Fruit fly (Drosophila melanogaster) whole organism, embryonic: Measurements from ENCODE around the gene CG42716.

Experiments
- Asciz ChIP-seq: fragments of 200-800 bp; sonication (Bioruptor generic); optimal IDR thresholded peaks from 2 replicates; lab custom pipeline; 2017; ENCODE audit warnings: missing biosample characterization, mild to moderate bottlenecking, missing genetic modification characterization, missing genetic modification reagents
- Blimp-1 ChIP-seq: fragments of 200-800 bp; sonication (Bioruptor generic); optimal IDR thresholded peaks from 3 replicates; lab custom pipeline; 2018; ENCODE audit warnings: missing biosample characterization, missing genetic modification characterization, mild to moderate bottlenecking, moderate library complexity, missing genetic modification reagents
- CG1024 ChIP-seq: fragments of 200-800 bp; sonication (Bioruptor generic); IDR thresholded peaks from 2 replicates; pipeline ENCODE4 v1.3.6; 2022; ENCODE audit warnings: missing biosample characterization, missing genetic modification characterization
- CG10267 ChIP-seq: fragments of 200-800 bp; sonication (Bioruptor generic); optimal IDR thresholded peaks from 2 replicates; lab custom pipeline; 2018; ENCODE audit warnings: missing biosample characterization, mild to moderate bottlenecking, missing genetic modification characterization, moderate library complexity
- CG10274 ChIP-seq: fragments of 200-800 bp; sonication (Bioruptor generic); optimal IDR thresholded peaks from 3 replicates; lab custom pipeline; 2017; ENCODE audit warnings: missing biosample characterization, mild to moderate bottlenecking, missing genetic modification characterization
- CG10979 ChIP-seq: fragments of 200-800 bp; sonication (Bioruptor generic); optimal IDR thresholded peaks from 2 replicates; lab custom pipeline; 2018; ENCODE audit warnings: missing biosample characterization, mild to moderate bottlenecking, missing genetic modification characterization, moderate library complexity
- CG11085 ChIP-seq: fragments of 200-800 bp; sonication (Bioruptor generic); IDR thresholded peaks from 2 replicates; pipeline ENCODE4 v1.3.6; 2022; ENCODE audit warnings: missing biosample characterization, missing genetic modification characterization
- CG11504 ChIP-seq: fragments of 200-800 bp; sonication (Bioruptor generic); optimal IDR thresholded peaks from 3 replicates; lab custom pipeline; 2019; ENCODE audit warnings: missing biosample characterization, mild to moderate bottlenecking, missing genetic modification characterization, moderate library complexity
- CG12391 ChIP-seq: fragments of 200-800 bp; sonication (Bioruptor generic); optimal IDR thresholded peaks from 3 replicates; lab custom pipeline; 2018; ENCODE audit warnings: missing biosample characterization, mild to moderate bottlenecking, missing genetic modification characterization, moderate library complexity
- CG13123 ChIP-seq: fragments of 200-800 bp; sonication (Bioruptor generic); optimal IDR thresholded peaks from 2 replicates; lab custom pipeline; 2016; ENCODE audit warnings: missing biosample characterization, missing genetic modification characterization
- CG14710 ChIP-seq: fragments of 200-800 bp; sonication (Bioruptor generic); optimal IDR thresholded peaks from 3 replicates; lab custom pipeline; 2019; ENCODE audit warnings: missing biosample characterization, mild to moderate bottlenecking, missing genetic modification characterization, moderate library complexity
- CG15269 ChIP-seq: fragments of 200-800 bp; sonication (Bioruptor generic); optimal IDR thresholded peaks from 2 replicates; lab custom pipeline; 2018; ENCODE audit warnings: missing biosample characterization, mild to moderate bottlenecking, missing genetic modification characterization, moderate library complexity
- CG15696 ChIP-seq: fragments of 200-800 bp; sonication (Bioruptor generic); optimal IDR thresholded peaks from 2 replicates; lab custom pipeline; 2019; ENCODE audit warnings: missing biosample characterization, mild to moderate bottlenecking, missing genetic modification characterization, moderate library complexity
- CG17361 ChIP-seq: fragments of 200-800 bp; sonication (Bioruptor generic); IDR thresholded peaks from 3 replicates; pipeline ENCODE4 v1.3.6; 2022; ENCODE audit warnings: missing biosample characterization, missing genetic modification characterization
- CG18262 ChIP-seq: fragments of 200-800 bp; optimal IDR thresholded peaks from 3 replicates; lab custom pipeline; 2019; ENCODE audit warnings: missing biosample characterization, mild to moderate bottlenecking, missing genetic modification characterization, moderate library complexity
- CG2712 ChIP-seq: fragments of 200-800 bp; optimal IDR thresholded peaks from 3 replicates; lab custom pipeline; 2019; ENCODE audit warnings: missing biosample characterization, mild to moderate bottlenecking, missing genetic modification characterization, moderate library complexity
- CG31441 ChIP-seq: fragments of 200-800 bp; sonication (Bioruptor generic); IDR thresholded peaks from 2 replicates; pipeline ENCODE4 v1.3.6; 2022; ENCODE audit warnings: missing biosample characterization, missing genetic modification characterization
- CG4707 ChIP-seq: fragments of 200-800 bp; sonication (Bioruptor generic); optimal IDR thresholded peaks from 2 replicates; lab custom pipeline; 2018; ENCODE audit warnings: missing biosample characterization, mild to moderate bottlenecking, missing genetic modification characterization, moderate library complexity
- CG4820 ChIP-seq: fragments of 200-800 bp; sonication (Bioruptor generic); optimal IDR thresholded peaks from 3 replicates; lab custom pipeline; 2016; ENCODE audit warnings: missing biosample characterization, missing genetic modification characterization
- CG6254 ChIP-seq: fragments of 200-800 bp; sonication (Bioruptor generic); optimal IDR thresholded peaks from 3 replicates; lab custom pipeline; 2017; ENCODE audit warnings: mild to moderate bottlenecking, missing biosample characterization, missing genetic modification reagents, missing genetic modification characterization
- CG6272 ChIP-seq: fragments of 200-800 bp; sonication (Bioruptor generic); IDR thresholded peaks from 2 replicates; pipeline ENCODE4 v1.3.6; 2022; ENCODE audit warnings: missing biosample characterization, missing genetic modification characterization
- CG6689 ChIP-seq: fragments of 200-800 bp; sonication (Bioruptor generic); IDR thresholded peaks from 2 replicates; pipeline ENCODE4 v1.3.6; 2022; ENCODE audit warnings: missing biosample characterization, missing genetic modification characterization
- CG7556 ChIP-seq: fragments of 200-800 bp; sonication (Bioruptor generic); optimal IDR thresholded peaks from 2 replicates; lab custom pipeline; 2017; ENCODE audit warnings: missing biosample characterization, mild to moderate bottlenecking, missing genetic modification characterization
- CG8388 ChIP-seq: fragments of 200-800 bp; sonication (Bioruptor generic); optimal IDR thresholded peaks from 2 replicates; lab custom pipeline; 2019; ENCODE audit warnings: missing biosample characterization, mild to moderate bottlenecking, missing genetic modification characterization, moderate library complexity
- CG9215 ChIP-seq: fragments of 200-800 bp; sonication (Bioruptor generic); IDR thresholded peaks from 2 replicates; pipeline ENCODE4 v1.3.6; 2022; ENCODE audit warnings: missing biosample characterization, missing genetic modification characterization
- CG9727 ChIP-seq: fragments of 200-800 bp; sonication (Bioruptor generic); optimal IDR thresholded peaks from 3 replicates; lab custom pipeline; 2017; ENCODE audit warnings: missing biosample characterization, mild to moderate bottlenecking, missing genetic modification characterization
- CG9876 ChIP-seq: fragments of 200-800 bp; sonication (Bioruptor generic); optimal IDR thresholded peaks from 2 replicates; lab custom pipeline; 2016; ENCODE audit warnings: missing biosample characterization, missing genetic modification characterization
- CoRest ChIP-seq: fragments of 200-800 bp; sonication (Bioruptor generic); optimal IDR thresholded peaks from 3 replicates; lab custom pipeline; 2018; ENCODE audit warnings: missing biosample characterization, mild to moderate bottlenecking, missing genetic modification characterization, moderate library complexity
- D19A ChIP-seq: fragments of 200-800 bp; optimal IDR thresholded peaks from 3 replicates; lab custom pipeline; 2019; ENCODE audit warnings: missing biosample characterization, mild to moderate bottlenecking, missing genetic modification characterization, moderate library complexity
- Fer3 ChIP-seq: fragments of 200-800 bp; sonication (Bioruptor generic); optimal IDR thresholded peaks from 2 replicates; lab custom pipeline; 2018; ENCODE audit warnings: missing biosample characterization, mild to moderate bottlenecking, missing genetic modification characterization, moderate library complexity
- Gug ChIP-seq: fragments of 200-800 bp; sonication (Bioruptor generic); IDR thresholded peaks from 4 replicates; pipeline ENCODE4 v1.3.6; 2022; ENCODE audit warnings: missing biosample characterization, missing genetic modification characterization
- Sox100B ChIP-seq: fragments of 200-800 bp; sonication (Bioruptor generic); optimal IDR thresholded peaks from 3 replicates; lab custom pipeline; 2018; ENCODE audit warnings: missing biosample characterization, mild to moderate bottlenecking, missing genetic modification characterization
- Xrp1 ChIP-seq: fragments of 200-800 bp; sonication (Bioruptor generic); IDR thresholded peaks from 2 replicates; pipeline ENCODE4 v1.3.6; 2022; ENCODE audit warnings: missing biosample characterization, missing genetic modification characterization
- br ChIP-seq: fragments of >200 bp; optimal IDR thresholded peaks from 2 replicates; lab custom pipeline; 2017
- btn ChIP-seq: fragments of 200-800 bp; sonication (Bioruptor generic); optimal IDR thresholded peaks from 2 replicates; lab custom pipeline; 2016; ENCODE audit warnings: missing biosample characterization, missing genetic modification characterization
- cas ChIP-seq: fragments of 200-800 bp; sonication (Bioruptor generic); IDR thresholded peaks from 2 replicates; pipeline ENCODE4 v1.3.6; 2022; ENCODE audit warnings: missing biosample characterization, missing genetic modification characterization
- dmrt11E ChIP-seq: fragments of 200-800 bp; sonication (Bioruptor generic); optimal IDR thresholded peaks from 3 replicates; lab custom pipeline; 2018; ENCODE audit warnings: missing biosample characterization, mild to moderate bottlenecking, missing genetic modification characterization, moderate library complexity
- dmrt99B ChIP-seq: fragments of 200-800 bp; sonication (Bioruptor generic); optimal IDR thresholded peaks from 2 replicates; lab custom pipeline; 2018; ENCODE audit warnings: missing biosample characterization, mild to moderate bottlenecking, missing genetic modification characterization, moderate library complexity
- fd96Cb ChIP-seq: fragments of 200-800 bp; sonication (Bioruptor generic); optimal IDR thresholded peaks from 2 replicates; lab custom pipeline; 2018; ENCODE audit warnings: missing biosample characterization, mild to moderate bottlenecking, missing genetic modification characterization, moderate library complexity
- gem ChIP-seq: fragments of 200-800 bp; sonication (Bioruptor generic); optimal IDR thresholded peaks from 2 replicates; lab custom pipeline; 2019; ENCODE audit warnings: missing biosample characterization, mild to moderate bottlenecking, missing genetic modification characterization, moderate library complexity
- jigr1 ChIP-seq: fragments of 200-800 bp; sonication (Bioruptor generic); IDR thresholded peaks from 3 replicates; pipeline ENCODE4 v1.3.6; 2022; ENCODE audit warnings: missing biosample characterization, missing genetic modification characterization
- jumu ChIP-seq: fragments of 200-800 bp; sonication (Bioruptor generic); optimal IDR thresholded peaks from 3 replicates; lab custom pipeline; 2016; ENCODE audit warnings: missing biosample characterization, missing genetic modification characterization
- lola ChIP-seq, 3 experiments: fragments of >200 bp in 2 of 3; fragments of 200-800 bp in 1 of 3; sonication (Bioruptor generic) in 1 of 3; optimal IDR thresholded peaks; 2 replicates each; lab custom pipeline; 2017 to 2019; ENCODE audit warnings: missing biosample characterization in 3 of 3, missing genetic modification characterization in 3 of 3, mild to moderate bottlenecking in 1 of 3, moderate library complexity in 1 of 3
- phol ChIP-seq: fragments of 200-800 bp; sonication (Bioruptor generic); optimal IDR thresholded peaks from 3 replicates; lab custom pipeline; 2018; ENCODE audit warnings: missing biosample characterization, mild to moderate bottlenecking, missing genetic modification characterization, moderate library complexity
- prd ChIP-seq, 3 experiments: fragments of >200 bp in 2 of 3; fragments of 200-800 bp in 1 of 3; sonication (Bioruptor generic) in 1 of 3; optimal IDR thresholded peaks in 2 of 3; IDR thresholded peaks in 1 of 3; 2 replicates in 2 of 3; 3 replicates in 1 of 3; pipeline versions ENCODE4 v1.3.6 to Lab custom; 2017 to 2022; ENCODE audit warnings: missing biosample characterization in 1 of 3, missing genetic modification characterization in 1 of 3
- row ChIP-seq: fragments of 200-800 bp; sonication (Bioruptor generic); IDR thresholded peaks from 3 replicates; pipeline ENCODE4 v1.3.6; 2022; ENCODE audit warnings: missing biosample characterization, missing genetic modification characterization
- tin ChIP-seq: fragments of 200-800 bp; sonication (Bioruptor generic); optimal IDR thresholded peaks from 3 replicates; lab custom pipeline; 2016; ENCODE audit warnings: missing biosample characterization, missing genetic modification characterization

CG42716 gene

dm6 chr3L:16016911-16017310 lies 16.7 kb upstream of the CG42716 start:
- TF ChIP-seq CG8388 (GFP tag; lab: Kevin White, UChicago) (peak; percentile 1), CG9215 (GFP tag; lab: Robert Waterston, UW) (no peak), jigr1 (GFP tag; lab: Robert Waterston, UW) (no peak), phol (tag; lab: Kevin White, UChicago) (peak; percentile 26), row (GFP tag; lab: Robert Waterston, UW) (0 out of 3 replicates have a peak, but pooled peaks have one; percentile 24), Sox100B (peak; percentile 31), Asciz (GFP tag; lab: Kevin White, UChicago) (no peak), btn (no peak), jumu (GFP tag; lab: Kevin White, UChicago) (no peak), CG12391 (tag; lab: Kevin White, UChicago) (peak; percentile 14), CoRest (tag; lab: Kevin White, UChicago) (no peak), cas (no peak), CG31441 (GFP tag; lab: Robert Waterston, UW) (0 out of 2 replicates have a peak, but pooled peaks have one; percentile 16), gem (tag; lab: Kevin White, UChicago) (peak; percentile 16), dmrt99B (tag; lab: Kevin White, UChicago) (peak; percentile 11), br (lab: Kevin White, UChicago) (no peak), CG6689 (GFP tag; lab: Robert Waterston, UW) (peak; percentile 12; the same call in 1 of the 2 replicates), CG14710 (peak; percentile 60), CG17361 (GFP tag; lab: Robert Waterston, UW) (peak; percentile 70; the same call in 2 of the 3 replicates), CG6272 (GFP tag; lab: Robert Waterston, UW) (no peak), CG9727 (GFP tag; lab: Kevin White, UChicago) (peak; percentile 23), CG1024 (GFP tag; lab: Robert Waterston, UW) (no peak), CG2712 (peak; percentile 43), CG18262 (tag; lab: Kevin White, UChicago) (peak; percentile 54), Gug (0 out of 4 replicates have a peak, but pooled peaks have one; percentile 12), CG7556 (peak; percentile 15), CG13123 (no peak), Xrp1 (GFP tag; lab: Robert Waterston, UW) (peak; percentile 36), CG11085 (GFP tag; lab: Robert Waterston, UW) (no peak), CG10274 (GFP tag; lab: Kevin White, UChicago) (no peak), CG4820 (GFP tag; lab: Kevin White, UChicago) (peak; percentile 40), fd96Cb (peak; percentile 36), tin (peak; percentile 3), Blimp-1 (peak; percentile 46), CG15696 (tag; lab: Kevin White, UChicago) (peak; percentile 14), CG4707 (GFP tag; lab: Kevin White, UChicago) (peak; percentile 67), CG10267 (tag; lab: Kevin White, UChicago) (peak; percentile 46), lola (GFP tag; optimal IDR thresholded peaks at IDR 0.05; lab: Kevin White, UChicago) (peak in 1 of 3 experiments; percentile 64), Fer3 (tag; lab: Kevin White, UChicago) (no peak), CG9876 (GFP tag; lab: Kevin White, UChicago) (no peak), prd (optimal IDR thresholded peaks at IDR 0.05; lab: Kevin White, UChicago) (no peak), prd (GFP tag; IDR thresholded peaks at IDR 0.05; lab: Robert Waterston, UW) (peak; percentile 29; the same call in 1 of the 3 replicates), CG11504 (peak; percentile 17), CG6254 (peak; percentile 15), CG15269 (tag; lab: Kevin White, UChicago) (no peak), dmrt11E (tag; lab: Kevin White, UChicago) (peak; percentile 43), D19A (tag; lab: Kevin White, UChicago) (peak; percentile 29), CG10979 (tag; lab: Kevin White, UChicago) (peak; percentile 43)
